Worm (Caenorhabditis elegans) whole organism, midembryonic: ENCODE measurements around the gene C02F4.5.

ENCODE experiments used
- T22C8.4 ChIP-seq: fragments of 200-800 bp; sonication (Bioruptor generic); IDR thresholded peaks from 2 replicates; pipeline ENCODE4 v1.3.6; 2022; ENCODE audit warnings: missing genetic modification characterization, missing compliant biosample characterization
- med-1 ChIP-seq: sonication (generic microtip); optimal IDR thresholded peaks from 2 replicates; lab custom pipeline; 2017; ENCODE audit warnings: missing genetic modification characterization, mild to moderate bottlenecking, missing compliant biosample characterization, antibody characterized with exemption, missing genetic modification reagents; ENCODE audit not compliant: insufficient read depth
- ref-1 ChIP-seq: fragments of 200-800 bp; sonication (Bioruptor generic); conservative IDR thresholded peaks from 2 replicates; pipeline ENCODE4 v1.3.6; 2022; ENCODE audit warnings: missing genetic modification reagents, missing genetic modification characterization, missing compliant biosample characterization
- tab-1 ChIP-seq: fragments of 200-800 bp; sonication (Bioruptor generic); IDR thresholded peaks from 2 replicates; pipeline ENCODE4 v1.3.6; 2022; ENCODE audit warnings: missing genetic modification characterization, missing compliant biosample characterization
- ztf-29 ChIP-seq: fragments of 200-800 bp; sonication (Bioruptor generic); IDR thresholded peaks from 2 replicates; pipeline ENCODE4 v1.3.6; 2022; ENCODE audit warnings: missing genetic modification reagents, missing genetic modification characterization, missing compliant biosample characterization

ce11 chrIV:10521106-10521505 is 2.8 kb downstream of the C02F4.5 start, which contains the start of gene cal-4:
- no peak for TF ChIP-seq ztf-29
- TF ChIP-seq T22C8.4 (GFP tag; lab: Robert Waterston, UW), result no peak
- TF ChIP-seq med-1 (GFP tag; lab: Kevin White, UChicago), result no peak
- TF ChIP-seq tab-1, result no peak
- no peak for TF ChIP-seq ref-1
